Fruit fly (Drosophila melanogaster) whole organism, wandering third instar larva: ENCODE data around the gene CG15543.

Experiments used
- Abd-B ChIP-seq: fragments of >200 bp; optimal IDR thresholded peaks from 2 replicates; lab custom pipeline; 2017; ENCODE audit warnings: missing biosample characterization, missing genetic modification characterization
- CG9705 ChIP-seq: fragments of 200-800 bp; sonication (Bioruptor generic); optimal IDR thresholded peaks from 2 replicates; lab custom pipeline; 2018; ENCODE audit warnings: missing biosample characterization, mild to moderate bottlenecking, missing genetic modification characterization
- CrebA ChIP-seq: fragments of 200-800 bp; sonication (Bioruptor generic); optimal IDR thresholded peaks from 2 replicates; lab custom pipeline; 2016; ENCODE audit warnings: missing biosample characterization, mild to moderate bottlenecking, missing genetic modification characterization, borderline replicate concordance
- Dfd ChIP-seq: fragments of >200 bp; optimal IDR thresholded peaks from 2 replicates; lab custom pipeline; 2017; ENCODE audit warnings: missing biosample characterization, missing genetic modification characterization
- GATAd ChIP-seq: sonication (Bioruptor generic); optimal IDR thresholded peaks from 2 replicates; lab custom pipeline; 2016; ENCODE audit warnings: missing biosample characterization, missing genetic modification characterization
- HLH106 ChIP-seq: fragments of 200-800 bp; optimal IDR thresholded peaks from 3 replicates; lab custom pipeline; 2019; ENCODE audit warnings: missing biosample characterization, mild to moderate bottlenecking, missing genetic modification characterization, moderate library complexity
- Hnf4 ChIP-seq: fragments of 200-800 bp; sonication (Bioruptor generic); optimal IDR thresholded peaks from 2 replicates; lab custom pipeline; 2016; ENCODE audit warnings: missing biosample characterization, mild to moderate bottlenecking, missing genetic modification characterization
- Hr83 ChIP-seq: fragments of 200-300 bp; sonication (Bioruptor generic); optimal IDR thresholded peaks from 2 replicates; lab custom pipeline; 2016; ENCODE audit warnings: missing biosample characterization, mild to moderate bottlenecking, missing genetic modification characterization, moderate library complexity; ENCODE audit not compliant: poor library complexity, severe bottlenecking
- Jra ChIP-seq: sonication (Bioruptor generic); optimal IDR thresholded peaks from 2 replicates; lab custom pipeline; 2016; ENCODE audit warnings: missing biosample characterization, missing genetic modification characterization
- Mio ChIP-seq: sonication (Bioruptor generic); optimal IDR thresholded peaks from 2 replicates; lab custom pipeline; 2016; ENCODE audit warnings: missing biosample characterization, missing genetic modification characterization
- N ChIP-seq: fragments of >200 bp; optimal IDR thresholded peaks from 2 replicates; lab custom pipeline; 2018; ENCODE audit warnings: missing biosample characterization, missing external identifiers, missing genetic modification characterization
- Rel ChIP-seq, 2 experiments: fragments of 200-800 bp; sonication (Bioruptor generic) in 1 of 2; optimal IDR thresholded peaks; 2 replicates in 1 of 2; 3 replicates in 1 of 2; lab custom pipeline; 2016 to 2019; ENCODE audit warnings: mild to moderate bottlenecking in 2 of 2, missing biosample characterization in 2 of 2, missing genetic modification characterization in 2 of 2, moderate library complexity in 1 of 2
- Sp1 ChIP-seq: fragments of 200-800 bp; sonication (Bioruptor generic); optimal IDR thresholded peaks from 3 replicates; lab custom pipeline; 2019; ENCODE audit warnings: missing biosample characterization, mild to moderate bottlenecking, missing genetic modification characterization, moderate library complexity
- br ChIP-seq: fragments of 200-800 bp; sonication (Bioruptor generic); optimal IDR thresholded peaks from 2 replicates; lab custom pipeline; 2016; ENCODE audit warnings: missing biosample characterization, missing genetic modification characterization
- brk ChIP-seq: fragments of 200-800 bp; sonication (Bioruptor generic); optimal IDR thresholded peaks from 2 replicates; lab custom pipeline; 2016; ENCODE audit warnings: missing biosample characterization, mild to moderate bottlenecking, missing genetic modification characterization
- dl ChIP-seq, 2 experiments: fragments of 175-275, 200-275 bp in 1 of 2; fragments of 200-275 bp in 1 of 2; sonication (Bioruptor generic); optimal IDR thresholded peaks; lab custom pipeline; 2018; ENCODE audit warnings: mild to moderate bottlenecking in 2 of 2, missing biosample characterization in 2 of 2, missing genetic modification characterization in 2 of 2, moderate library complexity in 2 of 2; ENCODE audit not compliant: partially characterized antibody in 2 of 2, insufficient read depth in 1 of 2
- ey ChIP-seq: fragments of 200-800 bp; sonication (Bioruptor generic); optimal IDR thresholded peaks from 2 replicates; lab custom pipeline; 2016; ENCODE audit warnings: missing biosample characterization, missing genetic modification characterization
- foxo ChIP-seq, 2 experiments: fragments of 200-800 bp; sonication (Bioruptor generic); optimal IDR thresholded peaks; 2 replicates in 1 of 2; 3 replicates in 1 of 2; lab custom pipeline; 2016 to 2017; ENCODE audit warnings: missing biosample characterization in 2 of 2, missing genetic modification characterization in 2 of 2
- fru ChIP-seq: fragments of 200-800 bp; sonication (Bioruptor generic); optimal IDR thresholded peaks from 3 replicates; lab custom pipeline; 2016; ENCODE audit warnings: missing biosample characterization, mild to moderate bottlenecking, missing genetic modification characterization
- h ChIP-seq: fragments of 200-800 bp; sonication (Bioruptor generic); optimal IDR thresholded peaks from 3 replicates; lab custom pipeline; 2016; ENCODE audit warnings: missing biosample characterization, mild to moderate bottlenecking, missing genetic modification characterization
- jim ChIP-seq: fragments of 175-275, 200-325 bp; sonication (Bioruptor generic); optimal IDR thresholded peaks from 2 replicates; lab custom pipeline; 2016; ENCODE audit warnings: missing biosample characterization, mild to moderate bottlenecking, missing genetic modification characterization
- psq ChIP-seq: fragments of 200-800 bp; sonication (Bioruptor generic); optimal IDR thresholded peaks from 3 replicates; lab custom pipeline; 2017; ENCODE audit warnings: missing biosample characterization, mild to moderate bottlenecking, missing genetic modification characterization, moderate library complexity
- rgr ChIP-seq: fragments of 200-800 bp; sonication (Bioruptor generic); optimal IDR thresholded peaks from 3 replicates; lab custom pipeline; 2016; ENCODE audit warnings: missing biosample characterization, mild to moderate bottlenecking, missing genetic modification characterization
- sage ChIP-seq: fragments of 200-800 bp; sonication (Bioruptor generic); optimal IDR thresholded peaks from 2 replicates; lab custom pipeline; 2016; ENCODE audit warnings: missing biosample characterization, mild to moderate bottlenecking, missing genetic modification characterization
- sv ChIP-seq: fragments of 200-800 bp; sonication (Bioruptor generic); optimal IDR thresholded peaks from 3 replicates; lab custom pipeline; 2016; ENCODE audit warnings: missing biosample characterization, missing genetic modification characterization
- tai ChIP-seq: sonication (Bioruptor generic); optimal IDR thresholded peaks from 2 replicates; lab custom pipeline; 2016; ENCODE audit warnings: missing biosample characterization, missing genetic modification characterization
- woc ChIP-seq: sonication (Bioruptor generic); optimal IDR thresholded peaks from 2 replicates; lab custom pipeline; 2016; ENCODE audit warnings: missing biosample characterization, mild to moderate bottlenecking, missing genetic modification characterization

The CG15543 gene

dm6 chr3R:30767556-30767955 is 24.9 kb downstream of the CG15543 start:
- TF ChIP-seq sv (GFP tag; lab: Kevin White, UChicago) (no peak), Sp1 (no peak), brk (GFP tag; lab: Kevin White, UChicago) (no peak), Dfd (GFP tag; lab: Kevin White, UChicago) (no peak), jim (GFP tag; lab: Kevin White, UChicago) (no peak), psq (GFP tag; lab: Kevin White, UChicago) (no peak), Hnf4 (GFP tag; lab: Kevin White, UChicago) (no peak), Mio (GFP tag; lab: Kevin White, UChicago) (no peak)

DNA sequence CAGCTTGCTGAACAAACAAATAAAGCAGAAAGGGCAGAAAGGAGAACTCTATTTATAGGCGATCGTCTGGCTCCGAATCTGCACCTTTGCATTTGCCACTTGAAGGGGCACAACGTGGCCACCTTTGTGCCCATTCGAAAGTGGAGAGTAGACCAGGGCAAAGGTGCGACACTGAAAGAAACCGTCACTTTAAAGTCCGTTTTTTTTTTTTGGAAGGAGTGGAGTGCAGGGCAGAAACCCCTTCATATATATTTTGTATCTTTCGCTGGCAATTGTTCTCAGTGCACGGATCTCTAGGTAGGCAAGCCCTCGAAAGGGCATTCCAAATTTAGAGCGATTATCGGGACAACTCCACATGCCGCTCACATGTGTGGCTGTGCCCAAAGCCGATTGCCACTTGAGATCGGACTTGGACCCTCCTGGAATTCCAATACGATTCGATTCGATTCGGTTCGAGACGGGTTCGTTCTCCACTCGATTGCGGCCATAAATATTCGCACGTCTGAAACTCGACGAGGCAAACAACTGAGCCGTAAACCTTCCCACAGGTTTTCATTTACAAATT is 27.5 kb downstream of the CG15543 start:
- TF ChIP-seq sv (GFP tag; lab: Kevin White, UChicago) (no peak), br (GFP tag; lab: Kevin White, UChicago) (no peak), brk (GFP tag; lab: Kevin White, UChicago) (no peak), woc (no peak), Abd-B (GFP tag; lab: Kevin White, UChicago) (no peak), tai (no peak), ey (GFP tag; lab: Kevin White, UChicago) (no peak), Sp1 (no peak), dl (GFP tag; optimal IDR thresholded peaks at IDR 0.05; lab: Kevin White, UChicago; ENCODE audit: insufficient read depth in 1 of 2, partially characterized antibody in 2 of 2) (no peak), h (no peak), N (no peak), foxo (GFP tag; optimal IDR thresholded peaks at IDR 0.05; lab: Kevin White, UChicago) (no peak), Hnf4 (GFP tag; lab: Kevin White, UChicago) (no peak), Hr83 (GFP tag; lab: Kevin White, UChicago) (no peak), rgr (GFP tag; lab: Kevin White, UChicago) (no peak), Rel (GFP tag; optimal IDR thresholded peaks at IDR 0.05; lab: Kevin White, UChicago) (no peak), Rel (tag; optimal IDR thresholded peaks at IDR 0.05; lab: Kevin White, UChicago) (no peak), fru (no peak), Dfd (GFP tag; lab: Kevin White, UChicago) (no peak), Jra (GFP tag; lab: Kevin White, UChicago) (no peak)
- TF ChIP-seq, all 38 proteins: peak for 0

dm6 chr3R:30770709-30771108 is 28.0 kb downstream of the CG15543 start:
- TF ChIP-seq brk (GFP tag; lab: Kevin White, UChicago): no peak
- no peak for TF ChIP-seq ey (GFP tag; lab: Kevin White, UChicago)
- no peak for TF ChIP-seq Sp1
- no peak for TF ChIP-seq Dfd (GFP tag; lab: Kevin White, UChicago)
- no peak for TF ChIP-seq dl (GFP tag; optimal IDR thresholded peaks at IDR 0.05; lab: Kevin White, UChicago; ENCODE audit: insufficient read depth in 1 of 2, partially characterized antibody in 2 of 2)
- TF ChIP-seq Mio (GFP tag; lab: Kevin White, UChicago): no peak
- TF ChIP-seq GATAd (GFP tag; lab: Kevin White, UChicago): no peak
- no peak for TF ChIP-seq br (GFP tag; lab: Kevin White, UChicago)
- no peak for TF ChIP-seq CG9705

DNA sequence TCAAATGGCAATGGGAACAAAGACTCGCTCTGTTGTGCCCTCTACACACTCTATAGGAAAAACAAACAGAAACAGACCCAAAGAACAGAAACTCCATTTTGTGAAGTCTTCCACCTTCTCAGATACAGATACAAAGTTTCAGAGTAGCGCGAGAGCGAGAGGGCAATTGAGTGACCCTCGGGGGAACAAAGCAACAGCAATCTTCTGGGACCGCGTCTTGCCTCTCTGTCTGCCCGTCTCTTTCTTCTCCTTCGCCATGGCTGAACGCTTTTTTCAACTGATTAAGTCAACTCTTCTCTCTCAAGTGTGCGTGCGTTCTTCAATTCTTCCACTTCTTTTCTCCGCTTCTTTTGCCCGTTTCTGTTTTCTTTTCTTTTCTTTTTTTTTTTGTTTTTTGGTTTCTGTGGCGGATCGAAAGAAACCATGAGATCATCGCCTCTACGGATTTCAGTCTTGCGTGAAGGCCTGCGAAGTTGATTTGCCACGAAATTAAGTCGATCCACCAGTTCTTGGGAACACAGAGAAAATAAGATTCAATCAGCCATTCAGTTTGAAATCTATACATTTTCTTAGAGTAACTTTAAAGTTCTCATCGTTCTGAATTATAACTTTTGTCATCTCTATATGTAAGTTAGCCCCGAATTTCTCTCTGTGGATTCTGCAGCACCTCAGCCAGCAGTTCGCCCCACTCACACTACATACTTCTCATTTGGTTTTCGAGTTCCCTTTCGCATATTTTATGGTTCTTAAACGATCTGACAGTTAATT is 30.3 kb downstream of the CG15543 start:
- TF ChIP-seq HLH106 (tag; lab: Kevin White, UChicago) (peak; percentile 33), sage (GFP tag; lab: Kevin White, UChicago) (no peak), foxo (GFP tag; optimal IDR thresholded peaks at IDR 0.05; lab: Kevin White, UChicago) (peak in 1 of 2 experiments; percentile 16), dl (GFP tag; optimal IDR thresholded peaks at IDR 0.05; lab: Kevin White, UChicago; ENCODE audit: insufficient read depth in 1 of 2, partially characterized antibody in 2 of 2) (no peak), br (GFP tag; lab: Kevin White, UChicago) (no peak), fru (peak; percentile 3), CrebA (no peak), psq (GFP tag; lab: Kevin White, UChicago) (peak; percentile 57), h (peak; percentile 17)

DNA sequence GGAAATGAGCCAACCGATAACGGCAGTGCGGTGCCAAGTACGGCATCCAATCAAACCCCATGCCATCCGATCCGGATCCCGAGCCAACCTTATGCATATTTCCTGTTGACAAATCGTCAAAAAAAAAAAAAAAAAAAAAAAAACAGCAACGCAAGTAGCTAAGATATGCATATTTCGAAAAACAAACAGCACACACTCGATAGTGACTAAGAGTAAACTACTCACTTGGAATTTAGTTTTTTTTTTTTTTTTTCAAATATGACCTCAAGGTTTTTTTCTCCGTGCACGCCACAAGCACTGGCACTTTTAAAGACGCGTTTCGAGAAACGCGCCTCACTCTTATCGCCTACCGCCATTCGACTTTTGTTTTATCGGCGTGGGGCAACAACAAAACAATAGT is 32.6 kb downstream of the CG15543 start:
- TF ChIP-seq HLH106 (tag; lab: Kevin White, UChicago) (no peak), Hnf4 (GFP tag; lab: Kevin White, UChicago) (no peak), rgr (GFP tag; lab: Kevin White, UChicago) (peak; percentile 5)
